Worm (Caenorhabditis elegans) whole organism, mixed stage, embryonic: ENCODE measurements around the gene tra-4.

Experiments
- ces-1 ChIP-seq: fragments of 150-350 bp; optimal IDR thresholded peaks from 2 replicates; lab custom pipeline; 2014; ENCODE audit warnings: missing biosample characterization, missing genetic modification reagents, missing genetic modification characterization
- elt-3 ChIP-seq: fragments of 150-350 bp; optimal IDR thresholded peaks from 2 replicates; lab custom pipeline; 2014; ENCODE audit warnings: missing biosample characterization, missing genetic modification characterization
- lsy-2 ChIP-seq: fragments of 150-350 bp; optimal IDR thresholded peaks from 2 replicates; lab custom pipeline; 2014; ENCODE audit warnings: missing biosample characterization, missing genetic modification characterization
- mab-5 ChIP-seq: fragments of 150-350 bp; optimal IDR thresholded peaks from 2 replicates; lab custom pipeline; 2014; ENCODE audit warnings: missing biosample characterization, missing genetic modification characterization
- mep-1 ChIP-seq: fragments of 150-350 bp; optimal IDR thresholded peaks from 2 replicates; lab custom pipeline; 2017; ENCODE audit warnings: missing biosample characterization, missing genetic modification reagents, missing genetic modification characterization, inconsistent platforms
- nhr-12 ChIP-seq: fragments of 150-350 bp; optimal IDR thresholded peaks from 2 replicates; lab custom pipeline; 2014; ENCODE audit warnings: missing biosample characterization, missing genetic modification characterization
- nhr-76 ChIP-seq: sonication (generic microtip); optimal IDR thresholded peaks from 2 replicates; lab custom pipeline; 2017; ENCODE audit warnings: missing biosample characterization, missing genetic modification characterization
- pha-4 ChIP-seq: fragments of 150-350 bp; optimal IDR thresholded peaks from 2 replicates; lab custom pipeline; 2018; ENCODE audit warnings: missing biosample characterization, missing genetic modification reagents, missing genetic modification characterization
- ztf-11 ChIP-seq: fragments of 150-350 bp; optimal IDR thresholded peaks from 2 replicates; lab custom pipeline; 2014; ENCODE audit warnings: missing biosample characterization, missing genetic modification characterization

DNA sequence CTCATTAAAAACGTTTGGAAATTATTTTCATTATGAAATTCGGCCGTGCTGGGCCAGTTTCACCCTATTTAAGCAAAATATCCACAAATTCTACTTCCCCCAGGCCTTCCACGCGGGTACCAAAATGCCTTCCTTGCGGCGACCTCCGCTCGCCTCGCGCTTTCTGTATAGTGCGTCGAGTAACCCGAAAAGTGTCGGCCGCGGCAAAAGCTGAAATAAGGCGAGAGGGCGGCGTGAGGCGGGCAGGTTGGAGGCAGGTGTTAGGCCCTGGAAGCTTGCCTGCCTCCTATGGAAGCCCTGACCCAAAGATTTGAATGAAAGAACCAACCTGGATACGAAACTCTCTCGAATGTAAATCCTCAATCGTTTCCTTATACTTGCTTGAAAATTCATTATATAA, 31.1 kb downstream of the tra-4 start:
- TF ChIP-seq ces-1 (GFP tag; lab: Kevin White, UChicago) (no peak), mab-5 (tag; lab: Kevin White, UChicago) (no peak), nhr-12 (tag; lab: Kevin White, UChicago) (no peak), pha-4 (tag; lab: Kevin White, UChicago) (no peak), ztf-11 (tag; lab: Kevin White, UChicago) (no peak), nhr-76 (tag; lab: Kevin White, UChicago) (no peak), elt-3 (tag; lab: Kevin White, UChicago) (no peak), lsy-2 (tag; lab: Kevin White, UChicago) (no peak), mep-1 (tag; lab: Kevin White, UChicago) (no peak)
